Fruit fly (Drosophila melanogaster) whole organism, embryonic: ENCODE results near the gene Scgbeta.

Experiments
- Asciz ChIP-seq: fragments of 200-800 bp; sonication (Bioruptor generic); optimal IDR thresholded peaks from 2 replicates; lab custom pipeline; 2017; ENCODE audit warnings: missing biosample characterization, mild to moderate bottlenecking, missing genetic modification characterization, missing genetic modification reagents
- CG10274 ChIP-seq: fragments of 200-800 bp; sonication (Bioruptor generic); optimal IDR thresholded peaks from 3 replicates; lab custom pipeline; 2017; ENCODE audit warnings: missing biosample characterization, mild to moderate bottlenecking, missing genetic modification characterization
- CG10959 ChIP-seq: fragments of 200-800 bp; sonication (Bioruptor generic); IDR thresholded peaks from 2 replicates; pipeline ENCODE4 v1.3.6; 2022; ENCODE audit warnings: missing biosample characterization, missing genetic modification characterization
- CG11247 ChIP-seq: fragments of 200-800 bp; sonication (Bioruptor generic); IDR thresholded peaks from 2 replicates; pipeline ENCODE4 v1.3.6; 2022; ENCODE audit warnings: missing biosample characterization, missing genetic modification characterization
- CG11456 ChIP-seq: fragments of 200-800 bp; sonication (Bioruptor generic); IDR thresholded peaks from 3 replicates; pipeline ENCODE4 v1.3.6; 2022; ENCODE audit warnings: missing biosample characterization, missing genetic modification characterization
- CG13624 ChIP-seq: fragments of 200-800 bp; sonication (Bioruptor generic); optimal IDR thresholded peaks from 2 replicates; lab custom pipeline; 2016; ENCODE audit warnings: missing biosample characterization, missing genetic modification characterization
- CG13894 ChIP-seq: fragments of 200-800 bp; sonication (Bioruptor generic); optimal IDR thresholded peaks from 3 replicates; lab custom pipeline; 2018; ENCODE audit warnings: missing biosample characterization, mild to moderate bottlenecking, missing genetic modification characterization, moderate library complexity
- CG14860 ChIP-seq: fragments of 200-800 bp; sonication (Bioruptor generic); IDR thresholded peaks from 3 replicates; pipeline ENCODE4 v1.3.6; 2022; ENCODE audit warnings: missing biosample characterization, missing genetic modification characterization; ENCODE audit not compliant: partially characterized antibody
- CG15011 ChIP-seq: fragments of 200-800 bp; sonication (Bioruptor generic); optimal IDR thresholded peaks from 3 replicates; lab custom pipeline; 2018; ENCODE audit warnings: missing biosample characterization, mild to moderate bottlenecking, missing genetic modification characterization
- CG1529 ChIP-seq: fragments of 200-800 bp; sonication (Bioruptor generic); optimal IDR thresholded peaks from 3 replicates; lab custom pipeline; 2018; ENCODE audit warnings: missing biosample characterization, missing genetic modification characterization
- CG15601 ChIP-seq: fragments of 200-800 bp; sonication (Bioruptor generic); optimal IDR thresholded peaks from 3 replicates; lab custom pipeline; 2019; ENCODE audit warnings: missing biosample characterization, mild to moderate bottlenecking, missing genetic modification characterization, moderate library complexity
- CG16815 ChIP-seq: fragments of 200-800 bp; sonication (Bioruptor generic); optimal IDR thresholded peaks from 3 replicates; lab custom pipeline; 2017; ENCODE audit warnings: missing biosample characterization, mild to moderate bottlenecking, missing genetic modification characterization
- CG17568 ChIP-seq: fragments of 200-800 bp; sonication (Bioruptor generic); optimal IDR thresholded peaks from 2 replicates; lab custom pipeline; 2018; ENCODE audit warnings: missing biosample characterization, mild to moderate bottlenecking, missing genetic modification characterization, moderate library complexity
- CG30403 ChIP-seq: fragments of 200-800 bp; sonication (Bioruptor generic); optimal IDR thresholded peaks from 3 replicates; lab custom pipeline; 2016; ENCODE audit warnings: missing biosample characterization, missing genetic modification characterization
- CG33557 ChIP-seq: fragments of 200-800 bp; sonication (Bioruptor generic); optimal IDR thresholded peaks from 2 replicates; lab custom pipeline; 2019; ENCODE audit warnings: missing biosample characterization, mild to moderate bottlenecking, missing genetic modification characterization, moderate library complexity
- CG3726 ChIP-seq: fragments of 200-800 bp; sonication (Bioruptor generic); IDR thresholded peaks from 3 replicates; pipeline ENCODE4, ENCODE4 v1.3.6; 2022; ENCODE audit warnings: missing biosample characterization, missing genetic modification characterization
- CG4707 ChIP-seq: fragments of 200-800 bp; sonication (Bioruptor generic); optimal IDR thresholded peaks from 2 replicates; lab custom pipeline; 2018; ENCODE audit warnings: missing biosample characterization, mild to moderate bottlenecking, missing genetic modification characterization, moderate library complexity
- CG6813 ChIP-seq: fragments of 200-800 bp; sonication (Bioruptor generic); optimal IDR thresholded peaks from 2 replicates; lab custom pipeline; 2017; ENCODE audit warnings: missing biosample characterization, missing genetic modification characterization, mild to moderate bottlenecking, moderate library complexity, missing genetic modification reagents
- CrebB ChIP-seq: fragments of 200-800 bp; sonication (Bioruptor generic); optimal IDR thresholded peaks from 3 replicates; lab custom pipeline; 2018; ENCODE audit warnings: missing biosample characterization, mild to moderate bottlenecking, missing genetic modification characterization
- Gug ChIP-seq: fragments of 200-800 bp; sonication (Bioruptor generic); IDR thresholded peaks from 4 replicates; pipeline ENCODE4 v1.3.6; 2022; ENCODE audit warnings: missing biosample characterization, missing genetic modification characterization
- HLHmδ ChIP-seq: fragments of 200-800 bp; sonication (Bioruptor generic); optimal IDR thresholded peaks from 2 replicates; lab custom pipeline; 2018; ENCODE audit warnings: missing biosample characterization, mild to moderate bottlenecking, missing genetic modification characterization, moderate library complexity
- HmgD ChIP-seq: fragments of 200-800 bp; sonication (Bioruptor generic); optimal IDR thresholded peaks from 3 replicates; lab custom pipeline; 2016; ENCODE audit warnings: missing biosample characterization, missing genetic modification characterization
- HmgZ ChIP-seq: fragments of 200-800 bp; sonication (Bioruptor generic); optimal IDR thresholded peaks from 2 replicates; lab custom pipeline; 2018; ENCODE audit warnings: missing biosample characterization, mild to moderate bottlenecking, missing genetic modification characterization
- Poxn ChIP-seq: fragments of 200-800 bp; sonication (Bioruptor generic); IDR thresholded peaks from 2 replicates; pipeline ENCODE4 v1.3.6; 2022; ENCODE audit warnings: missing biosample characterization, missing genetic modification characterization
- Six4 ChIP-seq: fragments of 200-800 bp; sonication (Bioruptor generic); optimal IDR thresholded peaks from 2 replicates; lab custom pipeline; 2016; ENCODE audit warnings: missing biosample characterization, missing genetic modification characterization
- Spps ChIP-seq: fragments of 200-800 bp; sonication (Bioruptor generic); optimal IDR thresholded peaks from 2 replicates; lab custom pipeline; 2018; ENCODE audit warnings: missing biosample characterization, mild to moderate bottlenecking, missing genetic modification characterization
- ac ChIP-seq: fragments of 200-800 bp; sonication (Bioruptor generic); optimal IDR thresholded peaks from 3 replicates; lab custom pipeline; 2017; ENCODE audit warnings: missing biosample characterization, mild to moderate bottlenecking, missing genetic modification characterization
- aop ChIP-seq: fragments of 200-800 bp; sonication (Bioruptor generic); IDR thresholded peaks from 2 replicates; pipeline ENCODE4 v1.3.6; 2022; ENCODE audit warnings: missing biosample characterization, missing genetic modification characterization
- bcd ChIP-seq: fragments of 200-800 bp; sonication (Bioruptor generic); optimal IDR thresholded peaks from 2 replicates; lab custom pipeline; 2017; ENCODE audit warnings: missing biosample characterization, mild to moderate bottlenecking, missing genetic modification characterization
- bsh ChIP-seq, 2 experiments: fragments of 200-800 bp; sonication (Bioruptor generic); optimal IDR thresholded peaks; 2 replicates each; lab custom pipeline; 2017 to 2018; ENCODE audit warnings: mild to moderate bottlenecking in 2 of 2, missing biosample characterization in 2 of 2, missing genetic modification characterization in 2 of 2, moderate library complexity in 1 of 2
- cg ChIP-seq: fragments of 200-800 bp; sonication (Bioruptor generic); optimal IDR thresholded peaks from 3 replicates; lab custom pipeline; 2019; ENCODE audit warnings: missing biosample characterization, mild to moderate bottlenecking, missing genetic modification characterization, moderate library complexity
- ems ChIP-seq: fragments of 200-800 bp; sonication (Bioruptor generic); optimal IDR thresholded peaks from 3 replicates; lab custom pipeline; 2016; ENCODE audit warnings: missing biosample characterization, missing genetic modification characterization
- en ChIP-seq: fragments of 200-800 bp; sonication (Bioruptor generic); optimal IDR thresholded peaks from 2 replicates; lab custom pipeline; 2016; ENCODE audit warnings: missing biosample characterization, missing genetic modification characterization
- ewg ChIP-seq: fragments of 200-800 bp; sonication (Bioruptor generic); optimal IDR thresholded peaks from 3 replicates; lab custom pipeline; 2017; ENCODE audit warnings: mild to moderate bottlenecking, missing biosample characterization, missing genetic modification reagents, missing genetic modification characterization
- exex ChIP-seq: fragments of 200-800 bp; sonication (Bioruptor generic); optimal IDR thresholded peaks from 4 replicates; lab custom pipeline; 2018; ENCODE audit warnings: missing biosample characterization, mild to moderate bottlenecking, missing genetic modification characterization, moderate library complexity
- fd3F ChIP-seq: fragments of 200-800 bp; sonication (Bioruptor generic); optimal IDR thresholded peaks from 2 replicates; lab custom pipeline; 2018; ENCODE audit warnings: missing biosample characterization, mild to moderate bottlenecking, missing genetic modification characterization, moderate library complexity
- grau ChIP-seq: fragments of 200-800 bp; optimal IDR thresholded peaks from 3 replicates; lab custom pipeline; 2019; ENCODE audit warnings: missing biosample characterization, mild to moderate bottlenecking, missing genetic modification characterization, moderate library complexity
- grn ChIP-seq: fragments of 200-800 bp; sonication (Bioruptor generic); optimal IDR thresholded peaks from 3 replicates; lab custom pipeline; 2017; ENCODE audit warnings: missing biosample characterization, missing genetic modification characterization
- hth ChIP-seq: fragments of >200 bp; optimal IDR thresholded peaks from 2 replicates; lab custom pipeline; 2017; ENCODE audit warnings: inconsistent platforms
- ind ChIP-seq: fragments of 200-800 bp; sonication (Bioruptor generic); optimal IDR thresholded peaks from 3 replicates; lab custom pipeline; 2016; ENCODE audit warnings: missing biosample characterization, missing genetic modification characterization
- kah ChIP-seq: fragments of 200-800 bp; sonication (Bioruptor generic); optimal IDR thresholded peaks from 2 replicates; lab custom pipeline; 2018; ENCODE audit warnings: missing biosample characterization, mild to moderate bottlenecking, missing genetic modification characterization
- onecut ChIP-seq: fragments of 200-800 bp; sonication (Bioruptor generic); IDR thresholded peaks from 2 replicates; pipeline ENCODE4 v1.3.6; 2022; ENCODE audit warnings: missing biosample characterization, missing genetic modification characterization
- pho ChIP-seq: fragments of 200-800 bp; sonication (Bioruptor generic); optimal IDR thresholded peaks from 2 replicates; lab custom pipeline; 2016; ENCODE audit warnings: missing biosample characterization, missing genetic modification characterization
- rib ChIP-seq: fragments of 200-800 bp; sonication (Bioruptor generic); IDR thresholded peaks from 2 replicates; pipeline ENCODE4 v1.3.6; 2022; ENCODE audit warnings: missing biosample characterization, missing genetic modification characterization
- ro ChIP-seq: fragments of 200-800 bp; sonication (Bioruptor generic); IDR thresholded peaks from 2 replicates; pipeline ENCODE4 v1.3.6; 2022; ENCODE audit warnings: missing biosample characterization, missing genetic modification characterization
- shn ChIP-seq: fragments of 200-800 bp; sonication (Bioruptor generic); optimal IDR thresholded peaks from 3 replicates; lab custom pipeline; 2016; ENCODE audit warnings: missing biosample characterization, missing genetic modification characterization
- slp2 ChIP-seq: fragments of 200-800 bp; sonication (Bioruptor generic); optimal IDR thresholded peaks from 2 replicates; lab custom pipeline; 2016; ENCODE audit warnings: missing biosample characterization, missing genetic modification characterization
- ssp ChIP-seq: fragments of 200-800 bp; sonication (Bioruptor generic); IDR thresholded peaks from 2 replicates; pipeline ENCODE4 v1.3.6; 2022; ENCODE audit warnings: missing biosample characterization, missing genetic modification characterization
- trem ChIP-seq: fragments of 200-800 bp; optimal IDR thresholded peaks from 3 replicates; lab custom pipeline; 2019; ENCODE audit warnings: missing biosample characterization, mild to moderate bottlenecking, missing genetic modification characterization, moderate library complexity
- twi ChIP-seq: fragments of 200-800 bp; optimal IDR thresholded peaks from 2 replicates; lab custom pipeline; 2019; ENCODE audit warnings: missing biosample characterization, mild to moderate bottlenecking, missing genetic modification characterization, moderate library complexity
- wor ChIP-seq: fragments of 200-800 bp; sonication (Bioruptor generic); IDR thresholded peaks from 2 replicates; pipeline ENCODE4 v1.3.6; 2022; ENCODE audit warnings: missing biosample characterization, missing genetic modification characterization

The Scgbeta gene

DNA sequence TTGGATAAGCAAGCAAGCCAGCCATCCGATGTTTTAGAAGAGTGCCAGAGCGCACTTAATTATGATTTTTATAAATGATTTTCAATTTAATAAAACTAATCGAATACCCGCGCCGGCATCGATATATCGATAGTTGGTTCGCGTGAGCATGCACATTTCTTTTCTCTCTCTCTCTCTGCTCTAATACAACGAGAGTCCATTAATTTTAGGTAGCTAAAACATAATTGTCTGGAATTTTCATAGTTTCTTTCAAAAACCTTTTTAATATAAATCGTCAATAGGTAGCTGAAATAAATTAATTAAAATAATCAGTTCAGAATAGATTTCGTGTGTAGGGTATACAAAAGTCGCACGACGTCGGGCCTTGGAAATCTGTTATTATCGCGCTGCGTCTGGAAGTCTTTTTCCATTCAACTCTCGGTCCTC is 26.7 kb upstream of the Scgbeta start, which contains the start of gene CG18549 (continued):
- TF ChIP-seq CG16815 (GFP tag; lab: Kevin White, UChicago) = peak; percentile 99
- peak; percentile 100 for TF ChIP-seq rib (GFP tag; lab: Robert Waterston, UW)
- peak; percentile 100 for TF ChIP-seq CG17568 (GFP tag; lab: Kevin White, UChicago)
- TF ChIP-seq grau (tag; lab: Kevin White, UChicago) = peak; percentile 99
- TF ChIP-seq Poxn (GFP tag; lab: Robert Waterston, UW) = peak; percentile 98
- peak; percentile 100 for TF ChIP-seq bcd
- TF ChIP-seq ewg (GFP tag; lab: Kevin White, UChicago) = peak; percentile 99
- TF ChIP-seq ind (GFP tag; lab: Kevin White, UChicago) = peak; percentile 99
- peak; percentile 99 for TF ChIP-seq exex
- TF ChIP-seq hth (lab: Kevin White, UChicago) = no peak
- TF ChIP-seq cg = no peak
- peak; percentile 99 for TF ChIP-seq CG15601 (tag; lab: Kevin White, UChicago)
- TF ChIP-seq en = peak; percentile 99
- TF ChIP-seq CG13624 (GFP tag; lab: Kevin White, UChicago) = peak; percentile 100
- TF ChIP-seq ac (GFP tag; lab: Kevin White, UChicago) = peak; percentile 98
- TF ChIP-seq aop (GFP tag; lab: Robert Waterston, UW) = peak; percentile 98
- TF ChIP-seq twi (tag; lab: Kevin White, UChicago) = peak; percentile 99
- no peak for TF ChIP-seq HLHmδ
- peak; percentile 98 for TF ChIP-seq CG10274 (GFP tag; lab: Kevin White, UChicago)
- TF ChIP-seq CG1529 (GFP tag; lab: Kevin White, UChicago) = peak; percentile 100
- peak; percentile 99 for TF ChIP-seq CG6813
- peak; percentile 99 for TF ChIP-seq shn (GFP tag; lab: Kevin White, UChicago)
- peak; percentile 98 for TF ChIP-seq HmgD
- peak; percentile 100 for TF ChIP-seq CrebB (tag; lab: Kevin White, UChicago)
- peak; percentile 100 for TF ChIP-seq CG11247 (GFP tag; lab: Robert Waterston, UW)
- TF ChIP-seq Asciz = peak; percentile 100
- TF ChIP-seq Six4 (GFP tag; lab: Kevin White, UChicago) = peak; percentile 99
- TF ChIP-seq pho (GFP tag; lab: Kevin White, UChicago) = peak; percentile 99
- peak; percentile 100 for TF ChIP-seq CG10959
- peak; percentile 100 for TF ChIP-seq CG33557 (GFP tag; lab: Kevin White, UChicago)
- peak; percentile 100 for TF ChIP-seq CG30403 (GFP tag; lab: Kevin White, UChicago)
- TF ChIP-seq kah = peak; percentile 99
- peak; percentile 100 for TF ChIP-seq Spps
- peak; percentile 99 for TF ChIP-seq CG13894 (tag; lab: Kevin White, UChicago)
- peak; percentile 100 for TF ChIP-seq CG3726
- TF ChIP-seq grn (GFP tag; lab: Kevin White, UChicago) = peak; percentile 97
- TF ChIP-seq bsh (GFP tag; optimal IDR thresholded peaks at IDR 0.05; lab: Kevin White, UChicago) = peak; percentile 100
- TF ChIP-seq trem (tag; lab: Kevin White, UChicago) = peak; percentile 98
- TF ChIP-seq CG14860 (GFP tag; lab: Robert Waterston, UW) = peak; percentile 65
- peak; percentile 99 for TF ChIP-seq fd3F (GFP tag; lab: Kevin White, UChicago)
- peak; percentile 100 for TF ChIP-seq HmgZ (tag; lab: Kevin White, UChicago)
- TF ChIP-seq wor = peak; percentile 100
- TF ChIP-seq ssp (GFP tag; lab: Robert Waterston, UW) = peak; percentile 97
- TF ChIP-seq CG4707 (GFP tag; lab: Kevin White, UChicago) = peak; percentile 99
- TF ChIP-seq CG15011 = peak; percentile 99
- peak; percentile 99 for TF ChIP-seq ro (GFP tag; lab: Robert Waterston, UW)
- peak; percentile 100 for TF ChIP-seq onecut (GFP tag; lab: Robert Waterston, UW)
- peak; percentile 99 for TF ChIP-seq Gug (GFP tag; lab: Robert Waterston, UW)
- peak; percentile 100 for TF ChIP-seq ems (GFP tag; lab: Kevin White, UChicago)
- TF ChIP-seq slp2 (GFP tag; lab: Kevin White, UChicago) = peak; percentile 99
- TF ChIP-seq CG11456 (GFP tag; lab: Robert Waterston, UW) = peak; percentile 100
